Fruit fly (Drosophila melanogaster): ENCODE data around the gene CG10793.

DNA sequence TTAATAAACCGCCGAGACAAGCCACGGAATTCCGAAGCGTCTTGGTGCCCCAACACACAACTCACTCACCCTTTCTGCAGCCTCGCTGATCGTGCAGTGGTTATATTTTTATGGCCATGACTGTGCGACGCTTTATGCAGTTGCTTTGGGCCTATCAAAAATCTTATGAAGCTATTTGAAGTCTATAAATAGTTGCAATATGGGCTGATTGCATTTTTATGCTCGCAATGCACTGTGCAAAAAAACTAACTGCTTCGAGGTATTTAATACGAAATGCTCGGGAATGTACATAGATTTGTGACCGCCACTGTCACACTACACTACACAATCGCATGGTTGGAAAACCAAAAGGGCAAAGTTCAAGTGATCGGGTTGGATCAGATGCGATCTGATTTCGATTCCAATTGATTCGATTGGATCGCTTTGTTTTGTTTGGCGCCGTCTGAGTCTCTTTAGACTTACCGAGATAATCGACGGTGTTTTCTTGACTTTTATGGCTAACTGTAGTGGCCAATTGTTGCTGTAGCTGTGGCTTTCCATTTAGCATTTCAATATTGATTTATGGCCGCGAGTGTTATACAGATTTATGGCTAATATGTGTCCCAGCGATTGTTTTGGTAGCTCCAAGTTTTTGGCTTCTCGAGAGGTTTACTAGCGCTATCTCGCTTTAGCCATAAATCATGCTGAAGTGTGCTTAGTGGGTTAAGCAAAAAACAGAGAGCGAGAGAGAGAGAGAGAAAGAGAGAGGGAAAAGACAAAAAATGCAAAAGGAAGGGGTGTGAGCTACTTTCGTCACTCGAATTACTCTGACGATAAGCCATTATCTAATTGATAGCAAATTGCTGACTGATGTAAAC is 18.5 kb downstream of the CG10793 start:
- TF ChIP-seq EcR (GFP tag; optimal IDR thresholded peaks at IDR 0.05) (no peak), CG34367 (tag; optimal IDR thresholded peaks at IDR 0.05) (no peak)

Data from whole organism, pupa.